Worm (Caenorhabditis elegans): Measurements from ENCODE around the gene crh-1.

The crh-1 gene

DNA sequence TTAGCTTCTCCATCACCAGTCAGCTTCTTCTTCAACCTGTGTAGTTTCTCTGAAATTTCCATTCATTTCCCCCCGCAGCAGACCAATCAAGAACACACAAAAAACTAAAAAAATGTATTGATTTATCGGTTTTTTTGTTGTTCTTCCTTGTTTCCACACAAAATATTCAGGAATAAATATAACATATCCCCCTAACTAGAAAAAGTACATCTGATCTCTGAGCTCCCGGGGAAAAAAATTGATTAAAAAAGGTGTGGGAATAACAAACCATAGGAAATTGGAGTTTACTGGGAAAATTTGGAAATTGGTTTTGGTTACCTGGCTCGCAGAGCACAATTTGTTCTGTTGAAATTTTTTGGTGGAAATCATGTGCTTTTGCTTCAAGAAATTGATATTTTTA lies 37.4 kb downstream of the crh-1 start, which contains the start of gene Y41C4A.22:
Gene Y41C4A.22 (plus strand): TSS at position 301 of the 400 bp plus-strand sequence.
- TF ChIP-seq aly-2 (tag; optimal IDR thresholded peaks at IDR 0.05) (no peak), fkh-8 (tag; optimal IDR thresholded peaks at IDR 0.05) (peak; percentile 50), nhr-47 (tag; optimal IDR thresholded peaks at IDR 0.05) (peak; percentile 7), snpc-4 (tag; optimal IDR thresholded peaks at IDR 0.05) (no peak), pqm-1 (tag; optimal IDR thresholded peaks at IDR 0.05) (no peak), grh-1 (GFP tag; IDR thresholded peaks at IDR 0.05) (peak; percentile 26; the same call in 1 of the 2 replicates), ceh-8 (GFP tag; optimal IDR thresholded peaks at IDR 0.05) (no peak), fos-1 (tag; optimal IDR thresholded peaks at IDR 0.05) (no peak), nhr-19 (GFP tag; conservative IDR thresholded peaks at IDR 0.05) (no peak), unc-30 (tag; optimal IDR thresholded peaks at IDR 0.05) (no peak), nhr-71 (tag; optimal IDR thresholded peaks at IDR 0.05) (peak; percentile 14)

DNA sequence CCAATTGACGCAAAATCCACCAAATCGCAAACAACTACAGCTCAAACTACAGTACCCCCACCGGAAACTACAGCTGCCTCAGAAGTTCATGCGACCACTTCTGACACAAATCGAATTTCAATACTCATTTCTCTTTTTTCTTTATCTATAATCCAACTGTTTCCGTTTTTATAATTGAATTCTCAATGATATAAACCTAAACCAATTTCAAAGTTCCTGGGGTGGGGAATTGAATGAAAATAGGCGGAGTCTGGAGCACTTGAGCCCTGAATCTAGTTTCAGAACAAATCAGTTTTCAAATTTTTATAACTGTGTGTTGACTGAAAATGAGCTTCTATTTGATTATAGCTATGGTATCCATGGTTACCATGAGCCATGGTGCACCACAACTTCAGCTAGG lies 38.7 kb downstream of the crh-1 start, which contains the start of gene Y41C4A.6:
Gene Y41C4A.6 (plus strand): TSS at position 301 of the 400 bp plus-strand sequence.
- TF ChIP-seq fkh-8 (tag; optimal IDR thresholded peaks at IDR 0.05) (peak; percentile 35), unc-30 (tag; optimal IDR thresholded peaks at IDR 0.05) (no peak)

ce11 chrIII:11698569-11698968 lies 41.0 kb downstream of the crh-1 start, which contains the start of gene Y41C4A.7:
TSS of gene Y41C4A.7 (plus strand) at chrIII:11698869.
- TF ChIP-seq lir-3 (tag; optimal IDR thresholded peaks at IDR 0.05; ENCODE audit: poor library complexity) (no peak), efl-1 (optimal IDR thresholded peaks at IDR 0.05) (no peak), efl-1 (GFP tag; optimal IDR thresholded peaks at IDR 0.05 in 1 of 2) (no peak), rnt-1 (tag; optimal IDR thresholded peaks at IDR 0.05) (no peak), C34B4.2 (tag; optimal IDR thresholded peaks at IDR 0.05) (no peak), skn-1 (tag; optimal IDR thresholded peaks at IDR 0.05) (no peak), nhr-20 (tag; optimal IDR thresholded peaks at IDR 0.05) (no peak), lin-15B (tag; optimal IDR thresholded peaks at IDR 0.05) (no peak), jun-1 (tag; optimal IDR thresholded peaks at IDR 0.05) (no peak), fkh-8 (tag; optimal IDR thresholded peaks at IDR 0.05) (no peak), mef-2 (tag; optimal IDR thresholded peaks at IDR 0.05) (no peak), sptf-1 (tag; optimal IDR thresholded peaks at IDR 0.05) (no peak), snpc-4 (tag; optimal IDR thresholded peaks at IDR 0.05) (no peak)

DNA sequence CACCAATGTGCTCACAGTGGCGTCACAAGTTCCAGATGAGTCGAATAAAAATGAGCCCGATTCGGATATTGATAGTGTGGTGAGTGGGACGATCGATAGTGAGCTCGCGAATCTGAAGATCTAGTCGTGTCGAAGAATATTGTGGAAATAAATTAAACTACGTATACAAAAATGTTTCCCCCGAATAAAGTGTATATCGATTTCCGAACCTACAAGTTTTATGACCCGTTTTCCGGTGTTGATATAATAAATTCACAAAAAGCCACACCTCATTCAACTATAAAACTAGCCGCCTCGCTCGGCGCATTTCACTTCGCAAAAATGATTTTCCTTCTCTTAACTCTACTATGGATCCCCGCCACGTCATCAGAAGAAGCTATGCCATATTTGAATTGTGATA lies 42.4 kb downstream of the crh-1 start, which contains the start of gene pqn-84:
Gene pqn-84 (plus strand): TSS at position 301 of the 400 bp plus-strand sequence.
- no peak for TF ChIP-seq efl-1 (optimal IDR thresholded peaks at IDR 0.05)
- TF ChIP-seq efl-1 (GFP tag; optimal IDR thresholded peaks at IDR 0.05 in 1 of 2): peak in 1 of 2 experiments; percentile 53
- TF ChIP-seq elt-2 (tag; optimal IDR thresholded peaks at IDR 0.05): no peak

DNA sequence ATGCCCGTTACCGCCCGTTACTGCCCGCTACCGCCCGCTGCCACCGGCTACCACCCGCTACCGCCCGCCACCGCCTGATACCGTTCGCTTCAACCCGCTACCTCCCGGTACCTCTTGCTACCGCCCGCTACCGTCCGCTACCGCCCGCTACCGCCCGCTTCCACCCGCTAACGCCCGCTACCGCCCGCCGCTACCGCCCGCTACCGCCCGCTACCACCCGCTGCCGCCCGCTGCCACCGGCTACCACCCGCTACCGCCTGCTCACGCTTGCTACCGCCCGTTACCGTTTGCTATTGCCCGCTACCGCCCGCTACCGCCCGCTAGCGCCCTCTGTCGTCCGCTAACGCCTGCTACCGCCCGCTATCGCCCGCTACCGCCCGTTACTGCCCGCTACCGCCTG lies 44.3 kb downstream of the crh-1 start:
- TF ChIP-seq jun-1 (tag; optimal IDR thresholded peaks at IDR 0.05) (no peak), nhr-47 (tag; optimal IDR thresholded peaks at IDR 0.05) (no peak), blmp-1 (tag; optimal IDR thresholded peaks at IDR 0.05) (no peak), ceh-8 (GFP tag; optimal IDR thresholded peaks at IDR 0.05) (peak; percentile 77), F16B12.6 (tag; optimal IDR thresholded peaks at IDR 0.05) (no peak)

ce11 chrIII:11703006-11703775 lies 45.6 kb downstream of the crh-1 start:
- TF ChIP-seq hlh-4 (tag; optimal IDR thresholded peaks at IDR 0.05) (no peak), dsc-1 (tag; optimal IDR thresholded peaks at IDR 0.05) (no peak), blmp-1 (tag; optimal IDR thresholded peaks at IDR 0.05) (peak; percentile 87), nhr-85 (tag) (peak; percentile 69), mep-1 (tag; optimal IDR thresholded peaks at IDR 0.05) (no peak), swsn-7 (tag; optimal IDR thresholded peaks at IDR 0.05) (no peak), unc-86 (tag; optimal IDR thresholded peaks at IDR 0.05) (no peak), mdl-1 (tag; optimal IDR thresholded peaks at IDR 0.05) (no peak), grh-1 (GFP tag; IDR thresholded peaks at IDR 0.05) (peak; percentile 60)

Measured in whole organism, L1 larva.